Worm (Caenorhabditis elegans): ENCODE data around the gene gfi-3.

- no peak for TF ChIP-seq ref-1 (GFP tag; conservative IDR thresholded peaks at IDR 0.05)
- TF ChIP-seq klf-2 (GFP tag; conservative IDR thresholded peaks at IDR 0.05): no peak
Measured at ce11 chrX:14460412-14460811, 20.0 kb upstream of the gfi-3 start, which contains the start of gene Y66C5A.2.

Measured in whole organism, midembryonic.